Worm (Caenorhabditis elegans): ENCODE results near the gene R12B2.7.

Gene R12B2.7

ce11 chrIII:5790550-5790949 is 24.3 kb upstream of the R12B2.7 start, which contains the start of gene rev-3:
TSS of gene rev-3 (minus strand) at chrIII:5790650.
- TF ChIP-seq somi-1 (GFP tag; optimal IDR thresholded peaks at IDR 0.05) (no peak), lsl-1 (GFP tag; optimal IDR thresholded peaks at IDR 0.05) (peak; percentile 37)

- no peak for TF ChIP-seq ztf-18 (tag; optimal IDR thresholded peaks at IDR 0.05)
- TF ChIP-seq nfya-2 (GFP tag; IDR thresholded peaks at IDR 0.05) = no peak
- no peak for TF ChIP-seq ceh-100 (GFP tag; IDR thresholded peaks at IDR 0.05)
- TF ChIP-seq mes-4 (tag; optimal IDR thresholded peaks at IDR 0.05) = no peak
Observed at ce11 chrIII:5794982-5795381, 19.9 kb upstream of the R12B2.7 start.

- no peak for TF ChIP-seq aptf-2 (GFP tag; conservative IDR thresholded peaks at IDR 0.05)
- no peak for TF ChIP-seq attf-3 (GFP tag; conservative IDR thresholded peaks at IDR 0.05)
- TF ChIP-seq xnd-1 (tag; optimal IDR thresholded peaks at IDR 0.05) = no peak
- no peak for TF ChIP-seq tbx-9 (tag; optimal IDR thresholded peaks at IDR 0.05; ENCODE audit: borderline replicate concordance)
- TF ChIP-seq dox-1 (GFP tag; IDR thresholded peaks at IDR 0.05) = no peak
- no peak for TF ChIP-seq pha-4 (tag; optimal IDR thresholded peaks at IDR 0.05)
- no peak for TF ChIP-seq nhr-120 (GFP tag; IDR thresholded peaks at IDR 0.05)
- TF ChIP-seq hmg-1.2 (GFP tag; IDR thresholded peaks at IDR 0.05) = no peak
- TF ChIP-seq ZK185.1 (tag; optimal IDR thresholded peaks at IDR 0.05; ENCODE audit: poor library complexity, severe bottlenecking) = no peak
- TF ChIP-seq rec-8 (tag; optimal IDR thresholded peaks at IDR 0.05) = no peak
- no peak for TF ChIP-seq F49E8.2 (tag; optimal IDR thresholded peaks at IDR 0.05; ENCODE audit: insufficient read depth)
- no peak for TF ChIP-seq ztf-3 (GFP tag; optimal IDR thresholded peaks at IDR 0.05)
Observed at ce11 chrIII:5798747-5799146, 16.1 kb upstream of the R12B2.7 start, which contains the start of gene ceh-10. TSS of gene ceh-10 (plus strand) at chrIII:5799047.

ce11 chrIII:5802971-5803370 is 11.9 kb upstream of the R12B2.7 start, which contains the start of the genes polq-1 and him-10:
TSS of gene polq-1 (minus strand) at chrIII:5803160.
TSS of gene him-10 (plus strand) at chrIII:5803260.
- TF ChIP-seq ztf-6 (GFP tag; IDR thresholded peaks at IDR 0.05) (no peak), dox-1 (GFP tag; IDR thresholded peaks at IDR 0.05) (peak; percentile 56), lsl-1 (GFP tag; optimal IDR thresholded peaks at IDR 0.05) (peak; percentile 50), gei-17 (GFP tag; optimal IDR thresholded peaks at IDR 0.05) (no peak), attf-3 (GFP tag; conservative IDR thresholded peaks at IDR 0.05) (no peak), hrde-1 (tag; optimal IDR thresholded peaks at IDR 0.05; ENCODE audit: borderline replicate concordance) (no peak), unc-130 (GFP tag; optimal IDR thresholded peaks at IDR 0.05) (peak; percentile 40), nhr-90 (tag; optimal IDR thresholded peaks at IDR 0.05) (no peak), madf-6 (GFP tag; IDR thresholded peaks at IDR 0.05) (peak; percentile 38; the same call in 1 of the 2 replicates), nfya-1 (tag; optimal IDR thresholded peaks at IDR 0.05; ENCODE audit: borderline replicate concordance, insufficient read depth) (no peak), efl-1 (GFP tag; optimal IDR thresholded peaks at IDR 0.05) (peak; percentile 81), ceh-100 (GFP tag; IDR thresholded peaks at IDR 0.05) (no peak), K11D2.4 (GFP tag; IDR thresholded peaks at IDR 0.05) (no peak), madf-10 (tag; optimal IDR thresholded peaks at IDR 0.05) (no peak), F22D6.2 (tag; optimal IDR thresholded peaks at IDR 0.05) (no peak), C06A6.2 (GFP tag; conservative IDR thresholded peaks at IDR 0.05) (no peak), C17E4.6 (GFP tag; IDR thresholded peaks at IDR 0.05) (no peak), madf-8 (GFP tag; conservative IDR thresholded peaks at IDR 0.05) (peak; percentile 36; the same call in 1 of the 2 replicates), lin-54 (GFP tag; optimal IDR thresholded peaks at IDR 0.05) (peak; percentile 54), die-1 (tag; optimal IDR thresholded peaks at IDR 0.05) (no peak), dpl-1 (GFP tag; optimal IDR thresholded peaks at IDR 0.05) (peak; percentile 59), attf-5 (GFP tag; optimal IDR thresholded peaks at IDR 0.05) (peak; percentile 11), ztf-22 (GFP tag; optimal IDR thresholded peaks at IDR 0.05) (no peak), fkh-3 (tag; optimal IDR thresholded peaks at IDR 0.05) (no peak), lir-1 (GFP tag; conservative IDR thresholded peaks at IDR 0.05) (no peak), unc-62 (GFP tag; optimal IDR thresholded peaks at IDR 0.05) (no peak), lin-26 (GFP tag; IDR thresholded peaks at IDR 0.05) (no peak), tbx-9 (tag; optimal IDR thresholded peaks at IDR 0.05; ENCODE audit: borderline replicate concordance) (no peak), ekl-4 (GFP tag; IDR thresholded peaks at IDR 0.05) (no peak)

All from whole organism, young adult.